Worm (Caenorhabditis elegans) whole organism, midembryonic: ENCODE measurements around the gene fbxl-1.

Source experiments
- T22C8.4 ChIP-seq: fragments of 200-800 bp; sonication (Bioruptor generic); IDR thresholded peaks from 2 replicates; pipeline ENCODE4 v1.3.6; 2022; ENCODE audit warnings: missing genetic modification characterization, missing compliant biosample characterization
- cog-1 ChIP-seq: sonication (generic microtip); optimal IDR thresholded peaks from 2 replicates; lab custom pipeline; 2016; ENCODE audit warnings: missing genetic modification characterization, missing compliant biosample characterization
- flt-1 ChIP-seq: fragments of 200-800 bp; sonication (Bioruptor generic); IDR thresholded peaks from 2 replicates; pipeline ENCODE4 v1.3.6; 2022; ENCODE audit warnings: missing genetic modification characterization, missing compliant biosample characterization
- med-1 ChIP-seq: sonication (generic microtip); optimal IDR thresholded peaks from 2 replicates; lab custom pipeline; 2017; ENCODE audit warnings: missing genetic modification characterization, mild to moderate bottlenecking, missing compliant biosample characterization, antibody characterized with exemption, missing genetic modification reagents; ENCODE audit not compliant: insufficient read depth
- ref-1 ChIP-seq: fragments of 200-800 bp; sonication (Bioruptor generic); conservative IDR thresholded peaks from 2 replicates; pipeline ENCODE4 v1.3.6; 2022; ENCODE audit warnings: missing genetic modification reagents, missing genetic modification characterization, missing compliant biosample characterization
- tab-1 ChIP-seq: fragments of 200-800 bp; sonication (Bioruptor generic); IDR thresholded peaks from 2 replicates; pipeline ENCODE4 v1.3.6; 2022; ENCODE audit warnings: missing genetic modification characterization, missing compliant biosample characterization
- ztf-23 ChIP-seq: fragments of 200-800 bp; sonication (Bioruptor generic); IDR thresholded peaks from 2 replicates; pipeline ENCODE4 v1.3.6; 2022; ENCODE audit warnings: missing genetic modification reagents, missing genetic modification characterization, missing compliant biosample characterization
- ztf-29 ChIP-seq: fragments of 200-800 bp; sonication (Bioruptor generic); IDR thresholded peaks from 2 replicates; pipeline ENCODE4 v1.3.6; 2022; ENCODE audit warnings: missing genetic modification reagents, missing genetic modification characterization, missing compliant biosample characterization

DNA sequence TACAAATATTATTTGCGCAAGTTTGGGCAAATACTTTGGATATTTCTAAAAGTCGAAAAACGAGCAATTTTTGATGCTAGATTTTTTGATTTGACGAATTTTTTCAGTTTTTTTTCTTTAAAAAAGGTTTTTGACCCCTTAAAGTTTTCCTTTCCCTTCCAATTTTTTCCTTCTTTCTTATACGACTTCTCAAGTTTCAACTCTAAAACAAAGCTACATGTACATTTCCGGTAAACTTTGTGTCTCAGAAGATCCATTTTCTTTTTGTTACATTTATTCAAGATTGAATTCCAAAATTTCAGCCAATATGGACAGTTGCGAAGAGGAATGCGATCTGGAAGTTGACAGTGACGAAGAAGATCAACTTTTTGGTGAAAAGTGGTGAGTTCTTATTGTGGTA is 51.2 kb downstream of the fbxl-1 start, which contains the start of gene mig-10:
- TF ChIP-seq med-1 (GFP tag; lab: Kevin White, UChicago) (no peak), ref-1 (GFP tag; lab: Robert Waterston, UW) (no peak), ztf-23 (GFP tag; lab: Robert Waterston, UW) (no peak), ztf-29 (GFP tag; lab: Robert Waterston, UW) (no peak), cog-1 (tag; lab: Kevin White, UChicago) (no peak), flt-1 (GFP tag; lab: Robert Waterston, UW) (no peak), tab-1 (GFP tag; lab: Robert Waterston, UW) (no peak), T22C8.4 (GFP tag; lab: Robert Waterston, UW) (no peak)
